Fruit fly (Drosophila melanogaster) whole organism, prepupa: ENCODE measurements around the gene Ag5r.
A peak's percentile ranks its signal among the peaks of the same experiment; 100 is the strongest.

Experiments used
- Blimp-1 ChIP-seq: fragments of 200-800 bp; sonication (Bioruptor generic); optimal IDR thresholded peaks from 3 replicates; lab custom pipeline; 2017; ENCODE audit warnings: missing biosample characterization, missing genetic modification characterization, mild to moderate bottlenecking, moderate library complexity, missing genetic modification reagents
- CG10669 ChIP-seq: fragments of 200-800 bp; sonication (Bioruptor generic); optimal IDR thresholded peaks from 3 replicates; lab custom pipeline; 2018; ENCODE audit warnings: missing biosample characterization, mild to moderate bottlenecking, missing genetic modification characterization, moderate library complexity
- CG11902 ChIP-seq: fragments of 200-800 bp; sonication (Bioruptor generic); optimal IDR thresholded peaks from 3 replicates; lab custom pipeline; 2016; ENCODE audit warnings: missing biosample characterization, missing genetic modification characterization
- CG1621 ChIP-seq: fragments of 200-800 bp; sonication (Bioruptor generic); optimal IDR thresholded peaks from 3 replicates; lab custom pipeline; 2018; ENCODE audit warnings: missing biosample characterization, mild to moderate bottlenecking, missing genetic modification characterization
- CG31627 ChIP-seq: fragments of 200-800 bp; sonication (Bioruptor generic); optimal IDR thresholded peaks from 3 replicates; lab custom pipeline; 2016; ENCODE audit warnings: missing biosample characterization, missing genetic modification characterization
- CG34406 ChIP-seq: fragments of 200-800 bp; sonication (Bioruptor generic); optimal IDR thresholded peaks from 3 replicates; lab custom pipeline; 2016; ENCODE audit warnings: missing biosample characterization, missing genetic modification characterization
- CG3919 ChIP-seq: fragments of 200-800 bp; sonication (Bioruptor generic); optimal IDR thresholded peaks from 3 replicates; lab custom pipeline; 2016; ENCODE audit warnings: missing biosample characterization, missing genetic modification characterization
- CG6276 ChIP-seq: fragments of 200-800 bp; sonication (Bioruptor generic); optimal IDR thresholded peaks from 2 replicates; lab custom pipeline; 2017; ENCODE audit warnings: missing biosample characterization, mild to moderate bottlenecking, missing genetic modification characterization
- CG6854 ChIP-seq: fragments of 200-800 bp; sonication (Bioruptor generic); optimal IDR thresholded peaks from 2 replicates; lab custom pipeline; 2017; ENCODE audit warnings: missing biosample characterization, mild to moderate bottlenecking, missing genetic modification characterization
- CG7368 ChIP-seq: fragments of 200-800 bp; sonication (Bioruptor generic); optimal IDR thresholded peaks from 3 replicates; lab custom pipeline; 2016; ENCODE audit warnings: missing biosample characterization, missing genetic modification characterization
- CG8119 ChIP-seq: fragments of 200-800 bp; sonication (Bioruptor generic); IDR thresholded peaks from 3 replicates; pipeline ENCODE4 v1.3.6; 2022; ENCODE audit warnings: missing biosample characterization, missing genetic modification characterization
- CG8319 ChIP-seq: fragments of 200-800 bp; sonication (Bioruptor generic); optimal IDR thresholded peaks from 3 replicates; lab custom pipeline; 2016; ENCODE audit warnings: missing biosample characterization, missing genetic modification characterization
- CG9139 ChIP-seq: fragments of 200-800 bp; sonication (Bioruptor generic); optimal IDR thresholded peaks from 3 replicates; lab custom pipeline; 2017; ENCODE audit warnings: missing biosample characterization, mild to moderate bottlenecking, missing genetic modification characterization
- Eip78C ChIP-seq: fragments of 200-800 bp; sonication (Bioruptor generic); peaks from one replicate; lab custom pipeline; 2016; ENCODE audit warnings: missing biosample characterization, missing genetic modification characterization
- Ets96B ChIP-seq: fragments of 200-800 bp; optimal IDR thresholded peaks from 2 replicates; lab custom pipeline; 2019; ENCODE audit warnings: missing biosample characterization, mild to moderate bottlenecking, missing genetic modification characterization, moderate library complexity
- Gug ChIP-seq: fragments of 200-800 bp; sonication (Bioruptor generic); IDR thresholded peaks from 2 replicates; pipeline ENCODE4 v1.3.6; 2022; ENCODE audit warnings: missing biosample characterization, missing genetic modification characterization
- Hr39 ChIP-seq: fragments of 200-800 bp; sonication (Bioruptor generic); optimal IDR thresholded peaks from 2 replicates; lab custom pipeline; 2016; ENCODE audit warnings: missing biosample characterization, missing genetic modification characterization
- Met ChIP-seq: fragments of 200-800 bp; sonication (Bioruptor generic); optimal IDR thresholded peaks from 3 replicates; lab custom pipeline; 2016; ENCODE audit warnings: missing biosample characterization, missing genetic modification characterization
- OdsH ChIP-seq: fragments of 200-800 bp; sonication (Bioruptor generic); optimal IDR thresholded peaks from 3 replicates; lab custom pipeline; 2016; ENCODE audit warnings: missing biosample characterization, missing genetic modification characterization
- Smox ChIP-seq: fragments of 200-800 bp; sonication (Bioruptor generic); optimal IDR thresholded peaks from 3 replicates; lab custom pipeline; 2016; ENCODE audit warnings: missing biosample characterization, missing genetic modification characterization
- Sox14 ChIP-seq: fragments of 200-800 bp; sonication (Bioruptor generic); optimal IDR thresholded peaks from 3 replicates; lab custom pipeline; 2016; ENCODE audit warnings: missing biosample characterization, missing genetic modification characterization
- Sox15 ChIP-seq: fragments of 200-800 bp; sonication (Bioruptor generic); optimal IDR thresholded peaks from 3 replicates; lab custom pipeline; 2016; ENCODE audit warnings: missing biosample characterization, missing genetic modification characterization
- achi ChIP-seq: fragments of 200-800 bp; sonication (Bioruptor generic); optimal IDR thresholded peaks from 3 replicates; lab custom pipeline; 2016; ENCODE audit warnings: missing biosample characterization, missing genetic modification characterization
- acj6 ChIP-seq: fragments of 200-800 bp; sonication (Bioruptor generic); optimal IDR thresholded peaks from 3 replicates; lab custom pipeline; 2016; ENCODE audit warnings: missing biosample characterization, missing genetic modification characterization
- dac ChIP-seq: fragments of 200-800 bp; sonication (Bioruptor generic); optimal IDR thresholded peaks from 2 replicates; lab custom pipeline; 2017; ENCODE audit warnings: missing biosample characterization, mild to moderate bottlenecking, missing genetic modification characterization
- eg ChIP-seq: fragments of 200-800 bp; sonication (Bioruptor generic); IDR thresholded peaks from 3 replicates; pipeline ENCODE4 v1.3.6; 2022; ENCODE audit warnings: missing biosample characterization, missing genetic modification characterization
- esn ChIP-seq: fragments of 200-800 bp; sonication (Bioruptor generic); optimal IDR thresholded peaks from 2 replicates; lab custom pipeline; 2016; ENCODE audit warnings: missing biosample characterization, mild to moderate bottlenecking, missing genetic modification characterization, moderate library complexity
- fd85E ChIP-seq: fragments of 200-800 bp; sonication (Bioruptor generic); optimal IDR thresholded peaks from 3 replicates; lab custom pipeline; 2016; ENCODE audit warnings: missing biosample characterization, missing genetic modification characterization
- fkh ChIP-seq: fragments of 200-800 bp; sonication (Bioruptor generic); optimal IDR thresholded peaks from 3 replicates; lab custom pipeline; 2017; ENCODE audit warnings: missing biosample characterization, mild to moderate bottlenecking, missing genetic modification characterization, moderate library complexity
- lz ChIP-seq: fragments of 200-800 bp; sonication (Bioruptor generic); optimal IDR thresholded peaks from 3 replicates; lab custom pipeline; 2016; ENCODE audit warnings: missing biosample characterization, missing genetic modification characterization
- pdm3 ChIP-seq: fragments of 200-800 bp; sonication (Bioruptor generic); optimal IDR thresholded peaks from 3 replicates; lab custom pipeline; 2016; ENCODE audit warnings: missing biosample characterization, missing genetic modification characterization
- salr ChIP-seq, 2 experiments: fragments of 200-800 bp; sonication (Bioruptor generic); optimal IDR thresholded peaks; 3 replicates each; lab custom pipeline; 2016 to 2018; ENCODE audit warnings: missing biosample characterization in 2 of 2, missing genetic modification characterization in 2 of 2, mild to moderate bottlenecking in 1 of 2
- spab ChIP-seq: fragments of 200-800 bp; sonication (Bioruptor generic); optimal IDR thresholded peaks from 2 replicates; lab custom pipeline; 2017; ENCODE audit warnings: missing biosample characterization, mild to moderate bottlenecking, missing genetic modification characterization, missing genetic modification reagents
- ss ChIP-seq, 2 experiments: fragments of 200-800 bp; sonication (Bioruptor generic); optimal IDR thresholded peaks; 2 replicates in 1 of 2; 3 replicates in 1 of 2; lab custom pipeline; 2017 to 2018; ENCODE audit warnings: mild to moderate bottlenecking in 2 of 2, missing biosample characterization in 2 of 2, missing genetic modification characterization in 2 of 2, moderate library complexity in 1 of 2
- svp ChIP-seq: fragments of 200-800 bp; sonication (Bioruptor generic); peaks from one replicate; lab custom pipeline; 2016; ENCODE audit warnings: missing biosample characterization, missing genetic modification characterization
- topi ChIP-seq: fragments of 200-800 bp; sonication (Bioruptor generic); optimal IDR thresholded peaks from 3 replicates; lab custom pipeline; 2016; ENCODE audit warnings: missing biosample characterization, missing genetic modification characterization

The Ag5r gene

DNA sequence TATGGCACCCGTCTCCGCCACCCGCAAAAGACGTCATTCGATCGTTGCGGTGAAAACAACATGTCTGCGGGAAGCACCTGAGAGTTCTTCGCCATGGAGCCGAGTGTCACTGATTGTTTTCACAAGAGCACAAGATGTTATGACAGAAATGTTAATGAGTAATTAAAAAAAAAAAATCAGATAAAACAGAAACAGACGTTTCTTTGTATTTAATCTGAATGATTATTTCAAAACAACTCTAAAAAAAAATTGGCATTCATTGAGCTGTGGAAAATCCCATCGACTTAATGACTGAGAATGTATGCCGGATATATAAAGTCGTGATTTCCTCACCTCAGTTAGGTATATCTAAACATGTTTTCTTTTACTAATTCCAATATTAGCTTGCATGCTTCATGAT, at the start of gene Ag5r:
Gene Ag5r (minus strand): TSS at position 101 of the 400 bp plus-strand sequence.
- TF ChIP-seq Met (no peak), CG8319 (GFP tag; lab: Kevin White, UChicago) (no peak), Gug (no peak), Hr39 (GFP tag; lab: Kevin White, UChicago) (no peak), CG3919 (no peak), fkh (GFP tag; lab: Kevin White, UChicago) (no peak)
- TF ChIP-seq, all 60 proteins: peak for 0

DNA sequence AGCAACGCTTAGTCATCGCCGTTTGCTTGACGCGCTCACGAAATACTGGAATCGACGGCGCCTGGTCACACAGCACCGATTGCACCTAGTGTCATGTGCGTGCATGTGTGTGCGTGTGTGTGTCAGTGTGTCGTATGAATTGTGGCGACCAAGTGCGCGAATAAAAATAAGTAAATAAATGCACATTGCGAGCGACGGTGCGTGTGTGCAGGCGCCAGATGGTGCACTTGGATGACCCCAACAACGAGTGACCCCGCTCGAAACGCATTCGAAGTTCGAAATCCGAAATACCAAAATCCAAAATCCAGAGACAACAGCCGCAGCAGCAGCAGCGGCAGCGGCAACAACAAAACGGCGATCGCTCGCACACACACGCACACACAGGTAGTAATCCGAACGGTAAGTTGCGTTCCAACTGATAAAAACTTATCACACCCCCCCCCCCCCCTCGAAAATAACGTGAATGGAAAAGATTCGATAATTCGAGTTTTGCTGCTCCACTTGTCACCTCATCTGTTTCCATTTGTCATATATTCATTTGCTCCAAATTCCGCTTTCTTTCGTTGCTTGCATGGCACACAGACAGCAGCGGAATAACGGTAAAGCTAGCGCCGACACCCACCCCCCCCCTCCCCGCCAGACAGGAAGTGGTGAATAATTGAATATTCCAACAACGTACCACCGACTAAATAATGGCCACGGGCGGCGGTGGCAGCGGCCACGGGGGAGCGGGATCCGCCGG, 46.4 kb upstream of the Ag5r start, which contains the start of gene CG14411:
Gene CG14411 (plus strand): TSS at position 86 of the 742 bp plus-strand sequence.
- TF ChIP-seq achi (GFP tag; lab: Kevin White, UChicago) = peak; percentile 43
- TF ChIP-seq ss (GFP tag; optimal IDR thresholded peaks at IDR 0.05; lab: Kevin White, UChicago) = no peak
- TF ChIP-seq CG31627 (GFP tag; lab: Kevin White, UChicago) = no peak
- TF ChIP-seq svp (GFP tag; lab: Kevin White, UChicago) = peak; percentile 80
- TF ChIP-seq CG9139 (GFP tag; lab: Kevin White, UChicago) = no peak
- no peak for TF ChIP-seq CG10669 (GFP tag; lab: Kevin White, UChicago)
- peak; percentile 64 for TF ChIP-seq Eip78C (GFP tag; lab: Kevin White, UChicago)
- TF ChIP-seq Met = no peak
- peak; percentile 20 for TF ChIP-seq fkh (GFP tag; lab: Kevin White, UChicago)
- no peak for TF ChIP-seq acj6 (GFP tag; lab: Kevin White, UChicago)
- no peak for TF ChIP-seq Ets96B (tag; lab: Kevin White, UChicago)
- TF ChIP-seq CG6854 (GFP tag; lab: Kevin White, UChicago) = peak; percentile 7
- 0 out of 3 replicates have a peak, but pooled peaks have one; percentile 9 for TF ChIP-seq eg
- TF ChIP-seq CG1621 = no peak

DNA sequence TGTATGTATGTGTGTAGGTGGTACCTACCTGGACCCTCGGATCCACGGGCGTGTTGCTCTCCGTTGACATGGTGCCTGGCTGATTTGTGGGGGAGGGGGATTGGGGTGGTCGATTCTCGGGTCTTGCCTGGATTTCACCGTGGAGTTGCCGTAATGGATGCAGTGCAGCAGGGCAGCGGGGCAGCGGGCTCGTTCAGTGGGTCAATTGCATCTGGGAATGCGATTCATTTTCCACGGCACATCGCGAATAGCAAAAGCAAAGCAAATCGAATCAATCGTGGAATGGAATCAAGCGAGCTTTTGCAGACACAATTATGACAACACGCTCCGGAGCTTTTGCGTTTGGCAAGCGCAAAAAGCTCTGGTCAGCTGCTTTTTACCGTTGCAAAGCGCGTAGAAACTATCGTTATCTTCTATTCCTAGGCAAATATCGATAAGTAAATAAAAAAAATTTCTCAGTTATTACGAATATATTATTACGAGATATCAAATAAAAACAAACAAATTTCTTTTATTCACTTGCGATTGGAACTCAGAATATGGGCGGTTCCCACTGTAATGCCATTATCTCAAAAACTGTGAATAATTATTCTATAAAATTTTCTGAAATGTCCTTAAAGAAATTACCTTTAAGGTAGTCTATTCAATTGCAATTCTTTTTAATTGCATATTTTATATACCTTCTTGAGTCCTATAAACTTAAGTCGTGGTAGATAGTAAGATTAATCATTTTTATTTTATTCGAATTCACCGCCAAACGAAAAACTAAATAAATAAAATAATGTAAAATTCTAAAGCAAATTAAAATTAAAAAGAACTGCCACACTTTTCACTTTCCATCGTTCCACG, 45.6 kb upstream of the Ag5r start, which contains the start of gene CG14408:
Gene CG14408 (minus strand): TSS at position 321 of the 849 bp plus-strand sequence.
- peak; percentile 6 for TF ChIP-seq fkh (GFP tag; lab: Kevin White, UChicago)
- TF ChIP-seq Smox (GFP tag; lab: Kevin White, UChicago) = no peak
- TF ChIP-seq Ets96B (tag; lab: Kevin White, UChicago) = no peak
- no peak for TF ChIP-seq spab (GFP tag; lab: Kevin White, UChicago)
- TF ChIP-seq CG6854 (GFP tag; lab: Kevin White, UChicago) = no peak
- TF ChIP-seq CG31627 (GFP tag; lab: Kevin White, UChicago) = no peak
- no peak for TF ChIP-seq acj6 (GFP tag; lab: Kevin White, UChicago)
- no peak for TF ChIP-seq svp (GFP tag; lab: Kevin White, UChicago)
- no peak for TF ChIP-seq CG8119
- peak; percentile 3 for TF ChIP-seq topi (GFP tag; lab: Kevin White, UChicago)
- no peak for TF ChIP-seq fd85E
- no peak for TF ChIP-seq CG7368 (GFP tag; lab: Kevin White, UChicago)
- no peak for TF ChIP-seq CG11902 (GFP tag; lab: Kevin White, UChicago)
- TF ChIP-seq lz (GFP tag; lab: Kevin White, UChicago) = no peak
- no peak for TF ChIP-seq Sox14 (GFP tag; lab: Kevin White, UChicago)
- TF ChIP-seq Hr39 (GFP tag; lab: Kevin White, UChicago) = no peak
- TF ChIP-seq dac = no peak
- TF ChIP-seq Eip78C (GFP tag; lab: Kevin White, UChicago) = peak; percentile 51

DNA sequence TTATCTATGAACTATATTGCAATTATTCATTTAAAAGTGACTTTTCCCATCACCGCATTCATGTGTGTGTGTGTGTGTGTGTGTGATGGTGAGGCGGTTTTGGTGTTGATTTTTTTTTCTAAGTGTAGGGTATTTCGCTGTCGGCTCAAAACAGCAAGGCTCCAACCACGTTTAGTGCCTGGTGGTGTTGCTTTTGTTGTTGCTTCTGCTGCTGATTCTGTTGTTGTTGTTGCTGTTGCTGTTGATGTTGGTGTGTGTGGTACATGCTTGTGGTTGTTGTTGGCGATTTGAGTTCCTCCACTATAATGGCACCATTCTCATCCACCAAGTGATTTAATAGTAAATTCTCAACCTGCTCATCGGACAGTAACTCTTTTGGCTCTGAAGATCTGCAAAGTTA, 41.3 kb upstream of the Ag5r start:
- TF ChIP-seq Sox15 (GFP tag; lab: Kevin White, UChicago) (no peak), OdsH (GFP tag; lab: Kevin White, UChicago) (no peak), Sox14 (GFP tag; lab: Kevin White, UChicago) (no peak), CG10669 (GFP tag; lab: Kevin White, UChicago) (no peak), CG6276 (GFP tag; lab: Kevin White, UChicago) (no peak), salr (GFP tag; optimal IDR thresholded peaks at IDR 0.05; lab: Kevin White, UChicago) (no peak), CG8119 (no peak), ss (GFP tag; optimal IDR thresholded peaks at IDR 0.05; lab: Kevin White, UChicago) (no peak), Blimp-1 (no peak), esn (GFP tag; lab: Kevin White, UChicago) (no peak), pdm3 (no peak), dac (no peak), eg (no peak), CG34406 (GFP tag; lab: Kevin White, UChicago) (no peak)
